Fruit fly (Drosophila melanogaster) whole organism, prepupa: ENCODE results near the gene Trf2.

Experiments
- CG1621 ChIP-seq: fragments of 200-800 bp; sonication (Bioruptor generic); optimal IDR thresholded peaks from 3 replicates; lab custom pipeline; 2018; ENCODE audit warnings: missing biosample characterization, mild to moderate bottlenecking, missing genetic modification characterization
- CG7368 ChIP-seq: fragments of 200-800 bp; sonication (Bioruptor generic); optimal IDR thresholded peaks from 3 replicates; lab custom pipeline; 2016; ENCODE audit warnings: missing biosample characterization, missing genetic modification characterization
- Eip75B ChIP-seq: fragments of 200-800 bp; sonication (Bioruptor generic); optimal IDR thresholded peaks from 3 replicates; lab custom pipeline; 2016; ENCODE audit warnings: missing biosample characterization, missing genetic modification characterization
- OdsH ChIP-seq: fragments of 200-800 bp; sonication (Bioruptor generic); optimal IDR thresholded peaks from 3 replicates; lab custom pipeline; 2016; ENCODE audit warnings: missing biosample characterization, missing genetic modification characterization
- dsx ChIP-seq: fragments of 200-800 bp; optimal IDR thresholded peaks from 3 replicates; lab custom pipeline; 2019; ENCODE audit warnings: missing biosample characterization, mild to moderate bottlenecking, missing genetic modification characterization, moderate library complexity; ENCODE audit not compliant: poor library complexity, severe bottlenecking
- esn ChIP-seq: fragments of 200-800 bp; sonication (Bioruptor generic); optimal IDR thresholded peaks from 2 replicates; lab custom pipeline; 2016; ENCODE audit warnings: missing biosample characterization, mild to moderate bottlenecking, missing genetic modification characterization, moderate library complexity
- fd85E ChIP-seq: fragments of 200-800 bp; sonication (Bioruptor generic); optimal IDR thresholded peaks from 3 replicates; lab custom pipeline; 2016; ENCODE audit warnings: missing biosample characterization, missing genetic modification characterization
- topi ChIP-seq: fragments of 200-800 bp; sonication (Bioruptor generic); optimal IDR thresholded peaks from 3 replicates; lab custom pipeline; 2016; ENCODE audit warnings: missing biosample characterization, missing genetic modification characterization

DNA sequence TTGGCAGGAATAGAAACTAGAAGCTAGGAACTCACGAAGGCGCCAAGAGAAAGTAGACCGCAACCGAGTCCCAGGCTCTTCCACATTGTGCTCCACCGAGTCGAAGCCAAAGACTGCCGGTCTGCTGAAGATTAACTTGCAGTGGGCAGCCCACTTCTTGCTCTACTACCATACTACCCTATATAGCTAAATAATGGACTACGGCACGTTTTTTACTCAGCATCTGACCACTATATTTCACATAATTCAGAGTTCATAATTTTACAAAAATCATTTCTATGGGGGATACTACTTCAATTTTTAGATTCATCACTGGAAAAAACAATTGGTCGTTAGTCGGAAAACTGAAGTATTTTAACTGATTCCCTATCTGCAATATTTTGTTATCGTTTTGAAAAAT lies 24.6 kb downstream of the Trf2 start, which contains the start of gene CG32712:
- no peak for TF ChIP-seq topi (GFP tag; lab: Kevin White, UChicago)
- no peak for TF ChIP-seq dsx (GFP tag; lab: Kevin White, UChicago)
- TF ChIP-seq CG1621 (tag; lab: Kevin White, UChicago), result no peak
- no peak for TF ChIP-seq esn (GFP tag; lab: Kevin White, UChicago)
- TF ChIP-seq fd85E, result no peak
- no peak for TF ChIP-seq CG7368 (GFP tag; lab: Kevin White, UChicago)
- no peak for TF ChIP-seq OdsH (GFP tag; lab: Kevin White, UChicago)
- no peak for TF ChIP-seq Eip75B (GFP tag; lab: Kevin White, UChicago)
